Fruit fly (Drosophila melanogaster) whole organism, adult: Measurements from ENCODE around the gene CG11655.

ENCODE experiments used
- CG12768 ChIP-seq: fragments of 200-800 bp; sonication (Bioruptor generic); optimal IDR thresholded peaks from 2 replicates; lab custom pipeline; 2017; ENCODE audit warnings: missing biosample characterization, missing genetic modification characterization, mild to moderate bottlenecking, moderate library complexity, missing genetic modification reagents
- CG14711 ChIP-seq: fragments of 200-800 bp; sonication (Bioruptor generic); optimal IDR thresholded peaks from 2 replicates; lab custom pipeline; 2018; ENCODE audit warnings: missing biosample characterization, mild to moderate bottlenecking, missing genetic modification characterization, moderate library complexity
- CG33017 ChIP-seq: fragments of 200-800 bp; sonication (Bioruptor generic); optimal IDR thresholded peaks from 2 replicates; lab custom pipeline; 2018; ENCODE audit warnings: missing biosample characterization, mild to moderate bottlenecking, missing genetic modification characterization, moderate library complexity
- CG5204 ChIP-seq: fragments of 200-800 bp; sonication (Bioruptor generic); optimal IDR thresholded peaks from 2 replicates; lab custom pipeline; 2016; ENCODE audit warnings: missing biosample characterization, missing genetic modification characterization
- CG7045 ChIP-seq: fragments of 200-800 bp; sonication (Bioruptor generic); optimal IDR thresholded peaks from 2 replicates; lab custom pipeline; 2017; ENCODE audit warnings: missing biosample characterization, mild to moderate bottlenecking, missing genetic modification characterization
- CG7101 ChIP-seq: fragments of 200-800 bp; sonication (Bioruptor generic); optimal IDR thresholded peaks from 2 replicates; lab custom pipeline; 2018; ENCODE audit warnings: missing biosample characterization, mild to moderate bottlenecking, missing genetic modification characterization, moderate library complexity
- Clk ChIP-seq: fragments of 200-800 bp; sonication (Bioruptor generic); optimal IDR thresholded peaks from 2 replicates; lab custom pipeline; 2017; ENCODE audit warnings: missing biosample characterization, missing genetic modification characterization
- Mnt ChIP-seq: fragments of 200-800 bp; sonication (Bioruptor generic); optimal IDR thresholded peaks from 2 replicates; lab custom pipeline; 2016; ENCODE audit warnings: missing biosample characterization, mild to moderate bottlenecking, missing genetic modification characterization
- cnc ChIP-seq, 2 experiments: fragments of >200 bp; optimal IDR thresholded peaks; 2 replicates each; lab custom pipeline; 2017
- kay ChIP-seq: fragments of 200-800 bp; sonication (Bioruptor generic); peaks from one replicate; lab custom pipeline; 2016; ENCODE audit warnings: missing biosample characterization, missing genetic modification characterization, borderline replicate concordance
- ovo ChIP-seq: fragments of 200-800 bp; sonication (Bioruptor generic); optimal IDR thresholded peaks from 2 replicates; lab custom pipeline; 2016; ENCODE audit warnings: missing biosample characterization, missing genetic modification characterization
- tj ChIP-seq: fragments of 200-800 bp; sonication (Bioruptor generic); optimal IDR thresholded peaks from 3 replicates; lab custom pipeline; 2017; ENCODE audit warnings: missing biosample characterization, mild to moderate bottlenecking, missing genetic modification characterization, moderate library complexity

- no peak for TF ChIP-seq CG7101 (tag; lab: Kevin White, UChicago)
- no peak for TF ChIP-seq CG7045
- TF ChIP-seq CG12768 (GFP tag; lab: Kevin White, UChicago), result no peak
- TF ChIP-seq CG33017, result no peak
- TF ChIP-seq kay (GFP tag; lab: Kevin White, UChicago), result no peak
- no peak for TF ChIP-seq ovo (GFP tag; lab: Kevin White, UChicago)
- no peak for TF ChIP-seq Clk (GFP tag; lab: Kevin White, UChicago)
- TF ChIP-seq Mnt (GFP tag; lab: Kevin White, UChicago), result peak; percentile 96
- no peak for TF ChIP-seq CG14711 (tag; lab: Kevin White, UChicago)
- peak in 1 of 2 experiments; percentile 18 for TF ChIP-seq cnc (optimal IDR thresholded peaks at IDR 0.05; lab: Kevin White, UChicago)
- TF ChIP-seq CG5204 (GFP tag; lab: Kevin White, UChicago), result no peak
- no peak for TF ChIP-seq tj
Measured at dm6 chrX:15450327-15450644, 3.0 kb upstream of the CG11655 start.
